Fruit fly (Drosophila melanogaster): ENCODE measurements around the gene Taf8.

The Taf8 gene

DNA sequence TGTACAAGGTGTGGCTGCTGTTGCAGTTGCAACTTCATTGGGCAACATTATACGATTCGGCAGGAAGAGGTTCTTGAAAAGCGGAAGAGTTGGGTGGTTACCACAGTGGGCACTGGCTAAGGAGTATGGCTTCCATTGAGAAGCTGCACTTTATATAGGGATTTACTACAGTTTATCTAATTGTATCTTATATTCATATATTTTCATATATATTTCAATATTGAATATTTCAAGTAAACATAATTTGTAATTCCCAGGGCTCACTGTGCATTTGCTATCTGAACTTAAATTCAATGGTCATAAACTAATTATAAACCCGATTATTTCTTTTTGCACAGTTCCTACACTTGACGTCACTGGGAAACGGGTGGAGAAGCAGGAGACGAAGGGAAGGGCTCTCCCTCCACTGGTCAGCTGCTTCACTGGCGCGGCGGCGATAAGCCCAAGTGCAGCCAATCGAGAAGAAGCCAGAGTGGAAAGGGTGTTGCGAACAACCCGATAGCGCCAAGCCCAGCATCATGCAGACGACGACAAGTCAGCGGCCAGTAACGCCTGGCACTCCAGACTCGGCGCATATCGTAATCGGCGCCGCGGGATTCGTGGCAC, 6.9 kb upstream of the Taf8 start (continued):
- TF ChIP-seq Ets96B (tag; optimal IDR thresholded peaks at IDR 0.05), result peak; percentile 51
- TF ChIP-seq CG11902 (GFP tag; optimal IDR thresholded peaks at IDR 0.05), result peak; percentile 6
- peak; percentile 11 for TF ChIP-seq CG31627 (GFP tag; optimal IDR thresholded peaks at IDR 0.05)
- peak; percentile 49 for TF ChIP-seq CG6276 (GFP tag; optimal IDR thresholded peaks at IDR 0.05)
- TF ChIP-seq fd85E (GFP tag; optimal IDR thresholded peaks at IDR 0.05), result no peak
- TF ChIP-seq Smox (GFP tag; optimal IDR thresholded peaks at IDR 0.05), result peak; percentile 10
- no peak for TF ChIP-seq Hr39 (GFP tag; optimal IDR thresholded peaks at IDR 0.05)
- no peak for TF ChIP-seq ss (GFP tag; optimal IDR thresholded peaks at IDR 0.05)
- TF ChIP-seq CG7368 (GFP tag; optimal IDR thresholded peaks at IDR 0.05), result peak; percentile 31
- peak; percentile 46 for TF ChIP-seq CG6792 (GFP tag; optimal IDR thresholded peaks at IDR 0.05)
- TF ChIP-seq dac (GFP tag; optimal IDR thresholded peaks at IDR 0.05), result no peak
- TF ChIP-seq CG10669 (GFP tag; optimal IDR thresholded peaks at IDR 0.05), result peak; percentile 53
- TF ChIP-seq topi (GFP tag; optimal IDR thresholded peaks at IDR 0.05), result peak; percentile 22
- no peak for TF ChIP-seq Hr38 (GFP tag; optimal IDR thresholded peaks at IDR 0.05)
- peak; percentile 53; the same call in 2 of the 3 replicates for TF ChIP-seq CG6163 (GFP tag; IDR thresholded peaks at IDR 0.05)
- TF ChIP-seq svp (GFP tag), result peak; percentile 61
- TF ChIP-seq fd59A (GFP tag; optimal IDR thresholded peaks at IDR 0.05), result peak; percentile 44
- peak; percentile 34 for TF ChIP-seq net (GFP tag; optimal IDR thresholded peaks at IDR 0.05)
- TF ChIP-seq Blimp-1 (GFP tag; optimal IDR thresholded peaks at IDR 0.05), result no peak
- TF ChIP-seq CG3032 (tag; optimal IDR thresholded peaks at IDR 0.05), result peak; percentile 49

DNA sequence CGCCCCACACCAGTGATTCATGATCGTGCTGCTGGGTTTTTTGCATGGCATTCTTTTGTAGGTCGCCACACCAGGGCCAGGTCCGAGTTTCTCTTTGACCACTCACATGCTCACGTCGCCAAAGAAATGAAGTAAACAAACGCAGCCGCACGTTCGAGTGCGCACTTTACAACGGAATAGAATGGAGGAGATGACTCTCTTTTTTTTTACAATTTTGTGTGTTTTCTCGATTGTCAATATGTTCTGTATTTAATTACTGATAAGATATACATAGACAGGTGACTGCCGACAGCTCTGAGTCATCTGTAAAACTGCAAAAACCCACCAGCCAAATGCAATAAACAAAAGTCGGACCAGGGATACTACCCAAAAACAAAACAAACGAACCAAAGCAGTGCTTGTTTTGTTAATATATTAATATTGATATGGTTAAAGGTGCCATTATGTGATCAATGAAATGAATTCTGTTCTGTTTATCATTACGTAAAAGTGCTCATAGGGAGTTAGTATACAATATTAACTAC, 1.6 kb upstream of the Taf8 start:
- TF ChIP-seq eg (GFP tag; IDR thresholded peaks at IDR 0.05) (0 out of 3 replicates have a peak, but pooled peaks have one; percentile 25), Eip78C (GFP tag) (peak; percentile 75), svp (GFP tag) (peak; percentile 51), salr (GFP tag; optimal IDR thresholded peaks at IDR 0.05) (no peak), fkh (GFP tag; optimal IDR thresholded peaks at IDR 0.05) (peak; percentile 62)

DNA sequence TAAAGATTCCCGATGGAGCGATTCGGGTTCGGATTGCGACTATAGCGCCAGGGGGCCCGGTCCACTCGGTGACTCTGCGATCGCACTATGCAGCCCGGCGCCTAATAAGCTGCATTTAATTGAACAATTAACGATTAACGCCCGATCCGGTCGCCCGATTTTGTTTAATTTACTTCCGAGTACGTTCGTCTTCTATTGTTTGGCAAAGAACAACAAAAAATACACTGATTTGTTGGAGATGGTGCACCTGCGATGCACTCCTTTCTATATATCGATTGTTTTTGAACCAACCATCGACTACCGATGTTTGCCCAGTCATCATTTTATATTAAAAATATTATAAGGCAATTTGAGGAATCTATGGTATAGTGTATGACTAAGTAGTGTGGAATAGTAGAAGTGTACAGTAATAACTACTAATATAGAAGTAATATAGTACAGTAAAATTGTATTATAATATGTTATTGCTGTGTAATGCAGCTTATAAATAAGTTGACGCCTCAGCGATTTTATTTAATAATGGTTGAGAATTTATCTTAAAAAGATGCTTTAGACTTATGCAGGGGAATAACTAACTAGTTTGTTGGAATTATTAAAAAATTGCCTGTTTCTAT, 565 bp upstream of the Taf8 start, which contains the start of gene Mvb12:
TSS of gene Mvb12 (minus strand) at position 217 of the 614 bp plus-strand sequence.
- TF ChIP-seq dac (GFP tag; optimal IDR thresholded peaks at IDR 0.05), result no peak
- TF ChIP-seq dsx (GFP tag; optimal IDR thresholded peaks at IDR 0.05; ENCODE audit: poor library complexity, severe bottlenecking), result peak; percentile 2
- TF ChIP-seq CG6854 (GFP tag; optimal IDR thresholded peaks at IDR 0.05), result peak; percentile 5
- TF ChIP-seq Ets96B (tag; optimal IDR thresholded peaks at IDR 0.05), result no peak
- TF ChIP-seq Sox102F (GFP tag; optimal IDR thresholded peaks at IDR 0.05), result peak; percentile 24
- TF ChIP-seq Eip75B (GFP tag; optimal IDR thresholded peaks at IDR 0.05), result peak; percentile 5
- no peak for TF ChIP-seq CG3919 (GFP tag; optimal IDR thresholded peaks at IDR 0.05)
- peak; percentile 75 for TF ChIP-seq fkh (GFP tag; optimal IDR thresholded peaks at IDR 0.05)
- 0 out of 3 replicates have a peak, but pooled peaks have one; percentile 36 for TF ChIP-seq eg (GFP tag; IDR thresholded peaks at IDR 0.05)
- TF ChIP-seq Hr38 (GFP tag; optimal IDR thresholded peaks at IDR 0.05), result no peak

DNA sequence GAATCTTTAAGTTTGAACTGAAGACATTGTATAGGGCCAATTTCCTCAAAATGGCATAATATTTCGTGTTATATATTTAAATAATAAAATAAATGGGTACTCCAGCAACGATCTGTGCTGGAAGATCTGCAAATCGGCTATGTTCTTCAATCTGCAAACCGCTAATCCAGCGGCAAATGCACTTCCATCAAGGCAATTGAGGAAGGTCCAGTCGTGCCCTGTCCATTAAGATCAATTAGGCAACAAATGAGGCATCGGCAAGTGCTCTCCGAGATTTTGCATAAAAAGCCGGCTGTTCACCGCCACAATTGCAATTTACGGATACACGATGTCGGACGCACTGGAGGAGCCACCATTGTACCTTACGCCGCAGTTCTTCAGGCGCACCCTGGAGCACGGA, 1.6 kb downstream of the Taf8 start, which contains the start of gene CG7135:
TSS of gene CG7135 (plus strand) at position 301 of the 400 bp plus-strand sequence.
- no peak for TF ChIP-seq CG6854 (GFP tag; optimal IDR thresholded peaks at IDR 0.05)
- TF ChIP-seq esn (GFP tag; optimal IDR thresholded peaks at IDR 0.05), result no peak
- no peak for TF ChIP-seq Hr38 (GFP tag; optimal IDR thresholded peaks at IDR 0.05)
- TF ChIP-seq salr (GFP tag; optimal IDR thresholded peaks at IDR 0.05), result no peak
- no peak for TF ChIP-seq Sox14 (GFP tag; optimal IDR thresholded peaks at IDR 0.05)
- TF ChIP-seq ss (GFP tag; optimal IDR thresholded peaks at IDR 0.05), result no peak
- no peak for TF ChIP-seq Smox (GFP tag; optimal IDR thresholded peaks at IDR 0.05)
- no peak for TF ChIP-seq CG11902 (GFP tag; optimal IDR thresholded peaks at IDR 0.05)
- no peak for TF ChIP-seq Eip78C (GFP tag)
- no peak for TF ChIP-seq CG34406 (GFP tag; optimal IDR thresholded peaks at IDR 0.05)
- no peak for TF ChIP-seq Sox102F (GFP tag; optimal IDR thresholded peaks at IDR 0.05)
- TF ChIP-seq CG32006 (GFP tag; optimal IDR thresholded peaks at IDR 0.05), result no peak
- no peak for TF ChIP-seq CG6276 (GFP tag; optimal IDR thresholded peaks at IDR 0.05)
- TF ChIP-seq fkh (GFP tag; optimal IDR thresholded peaks at IDR 0.05), result no peak
- no peak for TF ChIP-seq fd85E (GFP tag; optimal IDR thresholded peaks at IDR 0.05)
- TF ChIP-seq CG8119 (GFP tag; IDR thresholded peaks at IDR 0.05), result no peak
- TF ChIP-seq vri (GFP tag; optimal IDR thresholded peaks at IDR 0.05), result no peak
- TF ChIP-seq CG15336 (GFP tag; IDR thresholded peaks at IDR 0.05), result no peak
- no peak for TF ChIP-seq svp (GFP tag)
